Worm (Caenorhabditis elegans): ENCODE results near the gene C44B7.11.

DNA sequence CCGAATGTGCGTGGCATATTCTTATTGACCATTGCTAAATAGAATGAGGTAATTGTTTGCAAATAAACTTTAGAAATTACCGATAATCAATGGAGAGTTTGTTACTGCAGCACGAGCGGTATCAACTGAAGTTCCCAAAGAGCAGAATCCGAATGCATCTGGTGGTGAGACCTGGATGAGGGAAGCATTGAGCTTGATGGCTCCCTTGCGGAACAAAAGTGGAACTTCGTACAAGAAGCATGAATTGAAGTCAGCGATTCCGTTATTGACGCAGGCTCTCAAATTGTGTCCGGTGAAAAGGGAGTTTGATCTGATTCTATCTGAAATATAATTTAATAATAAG lies 7.8 kb downstream of the C44B7.11 start:
- TF ChIP-seq him-1 (tag; optimal IDR thresholded peaks at IDR 0.05) (no peak), W03F9.2 (tag; optimal IDR thresholded peaks at IDR 0.05) (no peak)

Measured in whole organism, L4/young adult.